Worm (Caenorhabditis elegans) whole organism, midembryonic: Measurements from ENCODE around the gene cpg-7.
A peak's percentile ranks its signal among the peaks of the same experiment; 100 is the strongest.

Experiments used
- T22C8.4 ChIP-seq: fragments of 200-800 bp; sonication (Bioruptor generic); IDR thresholded peaks from 2 replicates; pipeline ENCODE4 v1.3.6; 2022; ENCODE audit warnings: missing genetic modification characterization, missing compliant biosample characterization
- cog-1 ChIP-seq: sonication (generic microtip); optimal IDR thresholded peaks from 2 replicates; lab custom pipeline; 2016; ENCODE audit warnings: missing genetic modification characterization, missing compliant biosample characterization
- med-1 ChIP-seq: sonication (generic microtip); optimal IDR thresholded peaks from 2 replicates; lab custom pipeline; 2017; ENCODE audit warnings: missing genetic modification characterization, mild to moderate bottlenecking, missing compliant biosample characterization, antibody characterized with exemption, missing genetic modification reagents; ENCODE audit not compliant: insufficient read depth
- tab-1 ChIP-seq: fragments of 200-800 bp; sonication (Bioruptor generic); IDR thresholded peaks from 2 replicates; pipeline ENCODE4 v1.3.6; 2022; ENCODE audit warnings: missing genetic modification characterization, missing compliant biosample characterization
- ztf-23 ChIP-seq: fragments of 200-800 bp; sonication (Bioruptor generic); IDR thresholded peaks from 2 replicates; pipeline ENCODE4 v1.3.6; 2022; ENCODE audit warnings: missing genetic modification reagents, missing genetic modification characterization, missing compliant biosample characterization
- ztf-29 ChIP-seq: fragments of 200-800 bp; sonication (Bioruptor generic); IDR thresholded peaks from 2 replicates; pipeline ENCODE4 v1.3.6; 2022; ENCODE audit warnings: missing genetic modification reagents, missing genetic modification characterization, missing compliant biosample characterization

DNA sequence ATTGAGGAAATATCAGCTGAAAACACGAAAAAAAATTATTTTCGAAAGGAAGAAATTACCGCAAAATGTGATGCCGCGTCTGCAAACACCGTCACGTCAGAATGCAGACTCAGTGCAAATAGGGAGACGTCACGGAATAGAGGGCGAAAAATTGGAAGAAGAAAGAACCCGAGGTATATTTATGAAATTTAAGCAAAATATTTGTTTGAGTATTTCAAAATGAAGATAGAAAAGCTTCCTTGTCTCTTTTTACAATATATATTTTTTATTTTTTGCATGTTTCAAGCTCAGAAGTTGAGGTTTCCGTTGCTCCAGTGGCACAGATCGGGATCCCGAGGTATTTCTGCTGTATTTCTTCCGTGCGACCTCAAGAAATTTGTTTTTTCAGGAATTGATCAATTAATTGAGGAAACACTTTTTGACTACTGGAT, 34.8 kb upstream of the cpg-7 start, which contains the start of gene W03H9.2:
- no peak for TF ChIP-seq T22C8.4 (GFP tag; lab: Robert Waterston, UW)
- 0 out of 2 replicates have a peak, but pooled peaks have one; percentile 56 for TF ChIP-seq ztf-29 (GFP tag; lab: Robert Waterston, UW)
- TF ChIP-seq cog-1 (tag; lab: Kevin White, UChicago): peak; percentile 92
- no peak for TF ChIP-seq tab-1 (GFP tag; lab: Robert Waterston, UW)
- peak; percentile 80 for TF ChIP-seq ztf-23 (GFP tag; lab: Robert Waterston, UW)
- TF ChIP-seq med-1 (GFP tag; lab: Kevin White, UChicago): no peak
